Fruit fly (Drosophila melanogaster) whole organism, embryonic: ENCODE measurements around the gene CG14277.

ENCODE experiments used
- Antp ChIP-seq: fragments of 200-800 bp; sonication (Bioruptor generic); optimal IDR thresholded peaks from 3 replicates; lab custom pipeline; 2016; ENCODE audit warnings: missing biosample characterization, missing genetic modification characterization
- CG12104 ChIP-seq: fragments of 200-800 bp; sonication (Bioruptor generic); optimal IDR thresholded peaks from 3 replicates; lab custom pipeline; 2016; ENCODE audit warnings: missing biosample characterization, missing genetic modification characterization
- CG1529 ChIP-seq: fragments of 200-800 bp; sonication (Bioruptor generic); optimal IDR thresholded peaks from 3 replicates; lab custom pipeline; 2018; ENCODE audit warnings: missing biosample characterization, missing genetic modification characterization
- CG18262 ChIP-seq: fragments of 200-800 bp; optimal IDR thresholded peaks from 3 replicates; lab custom pipeline; 2019; ENCODE audit warnings: missing biosample characterization, mild to moderate bottlenecking, missing genetic modification characterization, moderate library complexity
- CG2712 ChIP-seq: fragments of 200-800 bp; optimal IDR thresholded peaks from 3 replicates; lab custom pipeline; 2019; ENCODE audit warnings: missing biosample characterization, mild to moderate bottlenecking, missing genetic modification characterization, moderate library complexity
- CG31441 ChIP-seq: fragments of 200-800 bp; sonication (Bioruptor generic); IDR thresholded peaks from 2 replicates; pipeline ENCODE4 v1.3.6; 2022; ENCODE audit warnings: missing biosample characterization, missing genetic modification characterization
- CG33557 ChIP-seq: fragments of 200-800 bp; sonication (Bioruptor generic); optimal IDR thresholded peaks from 2 replicates; lab custom pipeline; 2019; ENCODE audit warnings: missing biosample characterization, mild to moderate bottlenecking, missing genetic modification characterization, moderate library complexity
- CG34224 ChIP-seq: fragments of 200-800 bp; sonication (Bioruptor generic); IDR thresholded peaks from 3 replicates; pipeline ENCODE4 v1.3.6; 2022; ENCODE audit warnings: missing biosample characterization, missing genetic modification characterization; ENCODE audit not compliant: partially characterized antibody
- CG3726 ChIP-seq: fragments of 200-800 bp; sonication (Bioruptor generic); IDR thresholded peaks from 3 replicates; pipeline ENCODE4, ENCODE4 v1.3.6; 2022; ENCODE audit warnings: missing biosample characterization, missing genetic modification characterization
- CG3995 ChIP-seq: fragments of 200-800 bp; sonication (Bioruptor generic); optimal IDR thresholded peaks from 3 replicates; lab custom pipeline; 2016; ENCODE audit warnings: missing biosample characterization, missing genetic modification characterization
- CG4820 ChIP-seq: fragments of 200-800 bp; sonication (Bioruptor generic); optimal IDR thresholded peaks from 3 replicates; lab custom pipeline; 2016; ENCODE audit warnings: missing biosample characterization, missing genetic modification characterization
- CG4854 ChIP-seq: fragments of 200-800 bp; sonication (Bioruptor generic); optimal IDR thresholded peaks from 2 replicates; lab custom pipeline; 2016; ENCODE audit warnings: missing biosample characterization, missing genetic modification characterization, inconsistent platforms
- CG5180 ChIP-seq: fragments of 200-800 bp; sonication (Bioruptor generic); optimal IDR thresholded peaks from 3 replicates; lab custom pipeline; 2017; ENCODE audit warnings: missing biosample characterization, missing genetic modification characterization, mild to moderate bottlenecking, moderate library complexity, missing genetic modification reagents
- CG5245 ChIP-seq: fragments of 200-800 bp; sonication (Bioruptor generic); optimal IDR thresholded peaks from 3 replicates; lab custom pipeline; 2016; ENCODE audit warnings: missing biosample characterization, missing genetic modification characterization
- CG6654 ChIP-seq: fragments of 200-800 bp; sonication (Bioruptor generic); optimal IDR thresholded peaks from 2 replicates; lab custom pipeline; 2017; ENCODE audit warnings: missing biosample characterization, mild to moderate bottlenecking, missing genetic modification characterization
- CG6813 ChIP-seq: fragments of 200-800 bp; sonication (Bioruptor generic); optimal IDR thresholded peaks from 2 replicates; lab custom pipeline; 2017; ENCODE audit warnings: missing biosample characterization, missing genetic modification characterization, mild to moderate bottlenecking, moderate library complexity, missing genetic modification reagents
- CG7357 ChIP-seq: fragments of 200-800 bp; sonication (Bioruptor generic); IDR thresholded peaks from 3 replicates; pipeline ENCODE4 v1.3.6; 2022; ENCODE audit warnings: missing biosample characterization, missing genetic modification characterization
- CG8290 ChIP-seq, 3 experiments: fragments of 200-800 bp; sonication (Bioruptor generic); optimal IDR thresholded peaks; 2 replicates each; lab custom pipeline; 2016 to 2019; ENCODE audit warnings: missing biosample characterization in 3 of 3, missing genetic modification characterization in 3 of 3, mild to moderate bottlenecking in 2 of 3, moderate library complexity in 1 of 3
- CG8388 ChIP-seq: fragments of 200-800 bp; sonication (Bioruptor generic); optimal IDR thresholded peaks from 2 replicates; lab custom pipeline; 2019; ENCODE audit warnings: missing biosample characterization, mild to moderate bottlenecking, missing genetic modification characterization, moderate library complexity
- CG8924 ChIP-seq: fragments of 200-800 bp; optimal IDR thresholded peaks from 3 replicates; lab custom pipeline; 2019; ENCODE audit warnings: missing biosample characterization, mild to moderate bottlenecking, missing genetic modification characterization, moderate library complexity
- CG9215 ChIP-seq: fragments of 200-800 bp; sonication (Bioruptor generic); IDR thresholded peaks from 2 replicates; pipeline ENCODE4 v1.3.6; 2022; ENCODE audit warnings: missing biosample characterization, missing genetic modification characterization
- CG9609 ChIP-seq: fragments of 200-800 bp; sonication (Bioruptor generic); optimal IDR thresholded peaks from 3 replicates; lab custom pipeline; 2016; ENCODE audit warnings: missing biosample characterization, missing genetic modification characterization
- D19A ChIP-seq: fragments of 200-800 bp; optimal IDR thresholded peaks from 3 replicates; lab custom pipeline; 2019; ENCODE audit warnings: missing biosample characterization, mild to moderate bottlenecking, missing genetic modification characterization, moderate library complexity
- Dbx ChIP-seq: fragments of 200-800 bp; sonication (Bioruptor generic); IDR thresholded peaks from 3 replicates; pipeline ENCODE4 v1.3.6; 2022; ENCODE audit warnings: missing biosample characterization, missing genetic modification characterization
- Hr78 ChIP-seq, 2 experiments: fragments of 200-800 bp in 1 of 2; fragments of >200 bp in 1 of 2; sonication (Bioruptor generic) in 1 of 2; optimal IDR thresholded peaks; 2 replicates each; lab custom pipeline; 2017 to 2019; ENCODE audit warnings: missing biosample characterization in 2 of 2, missing genetic modification characterization in 2 of 2, mild to moderate bottlenecking in 1 of 2, moderate library complexity in 1 of 2
- MBD-R2 ChIP-seq: fragments of 200-800 bp; sonication (Bioruptor generic); IDR thresholded peaks from 2 replicates; pipeline ENCODE4 v1.3.6; 2022; ENCODE audit warnings: missing biosample characterization, missing genetic modification characterization
- Med ChIP-seq: fragments of 200-800 bp; sonication (Bioruptor generic); peaks from one replicate; lab custom pipeline; 2016; ENCODE audit warnings: missing biosample characterization, missing genetic modification characterization, mild to moderate bottlenecking, inconsistent platforms, moderate library complexity
- Nf-YA ChIP-seq: fragments of 200-800 bp; sonication (Bioruptor generic); IDR thresholded peaks from 2 replicates; pipeline ENCODE4 v1.3.6; 2022; ENCODE audit warnings: missing biosample characterization, missing genetic modification characterization
- Nf-YC ChIP-seq: fragments of 200-800 bp; optimal IDR thresholded peaks from 3 replicates; lab custom pipeline; 2019; ENCODE audit warnings: missing biosample characterization, mild to moderate bottlenecking, missing genetic modification characterization, moderate library complexity
- Scr ChIP-seq: fragments of 200-800 bp; sonication (Bioruptor generic); IDR thresholded peaks from 2 replicates; pipeline ENCODE4 v1.3.6; 2022; ENCODE audit warnings: missing biosample characterization, missing genetic modification characterization; ENCODE audit not compliant: partially characterized antibody
- Six4 ChIP-seq: fragments of 200-800 bp; sonication (Bioruptor generic); optimal IDR thresholded peaks from 2 replicates; lab custom pipeline; 2016; ENCODE audit warnings: missing biosample characterization, missing genetic modification characterization
- Spps ChIP-seq: fragments of 200-800 bp; sonication (Bioruptor generic); optimal IDR thresholded peaks from 2 replicates; lab custom pipeline; 2018; ENCODE audit warnings: missing biosample characterization, mild to moderate bottlenecking, missing genetic modification characterization
- abd-A ChIP-seq: fragments of 200-800 bp; sonication (Bioruptor generic); optimal IDR thresholded peaks from 3 replicates; lab custom pipeline; 2019; ENCODE audit warnings: missing biosample characterization, mild to moderate bottlenecking, missing genetic modification characterization, moderate library complexity
- ara ChIP-seq: fragments of 200-800 bp; sonication (Bioruptor generic); IDR thresholded peaks from 2 replicates; pipeline ENCODE4 v1.3.6; 2022; ENCODE audit warnings: missing biosample characterization, missing genetic modification characterization
- bowl ChIP-seq: fragments of 200-800 bp; sonication (Bioruptor generic); IDR thresholded peaks from 2 replicates; pipeline ENCODE4 v1.3.6; 2022; ENCODE audit warnings: missing biosample characterization, missing genetic modification characterization
- chn ChIP-seq: fragments of 200-800 bp; sonication (Bioruptor generic); optimal IDR thresholded peaks from 2 replicates; lab custom pipeline; 2016; ENCODE audit warnings: missing biosample characterization, missing genetic modification characterization
- croc ChIP-seq: fragments of 200-800 bp; sonication (Bioruptor generic); conservative IDR thresholded peaks from 3 replicates; pipeline ENCODE4 v1.3.6; 2022; ENCODE audit warnings: missing biosample characterization, missing genetic modification characterization
- dmrt99B ChIP-seq: fragments of 200-800 bp; sonication (Bioruptor generic); optimal IDR thresholded peaks from 2 replicates; lab custom pipeline; 2018; ENCODE audit warnings: missing biosample characterization, mild to moderate bottlenecking, missing genetic modification characterization, moderate library complexity
- fd3F ChIP-seq: fragments of 200-800 bp; sonication (Bioruptor generic); optimal IDR thresholded peaks from 2 replicates; lab custom pipeline; 2018; ENCODE audit warnings: missing biosample characterization, mild to moderate bottlenecking, missing genetic modification characterization, moderate library complexity
- gcm ChIP-seq: fragments of 200-800 bp; sonication (Bioruptor generic); optimal IDR thresholded peaks from 2 replicates; lab custom pipeline; 2019; ENCODE audit warnings: missing biosample characterization, mild to moderate bottlenecking, missing genetic modification characterization, moderate library complexity
- gem ChIP-seq: fragments of 200-800 bp; sonication (Bioruptor generic); optimal IDR thresholded peaks from 2 replicates; lab custom pipeline; 2019; ENCODE audit warnings: missing biosample characterization, mild to moderate bottlenecking, missing genetic modification characterization, moderate library complexity
- gsb-n ChIP-seq: fragments of 200-800 bp; sonication (Bioruptor generic); optimal IDR thresholded peaks from 3 replicates; lab custom pipeline; 2018; ENCODE audit warnings: missing biosample characterization, mild to moderate bottlenecking, missing genetic modification characterization
- her ChIP-seq: fragments of 200-800 bp; sonication (Bioruptor generic); optimal IDR thresholded peaks from 2 replicates; lab custom pipeline; 2016; ENCODE audit warnings: missing biosample characterization, missing genetic modification characterization
- ind ChIP-seq: fragments of 200-800 bp; sonication (Bioruptor generic); optimal IDR thresholded peaks from 3 replicates; lab custom pipeline; 2016; ENCODE audit warnings: missing biosample characterization, missing genetic modification characterization
- nom ChIP-seq: fragments of 200-800 bp; sonication (Bioruptor generic); optimal IDR thresholded peaks from 2 replicates; lab custom pipeline; 2017; ENCODE audit warnings: missing biosample characterization, missing genetic modification characterization, mild to moderate bottlenecking, moderate library complexity, missing genetic modification reagents
- pita ChIP-seq: fragments of 200-800 bp; sonication (Bioruptor generic); optimal IDR thresholded peaks from 2 replicates; lab custom pipeline; 2017; ENCODE audit warnings: missing biosample characterization, mild to moderate bottlenecking, missing genetic modification characterization
- salm ChIP-seq: fragments of 200-800 bp; sonication (Bioruptor generic); optimal IDR thresholded peaks from 2 replicates; lab custom pipeline; 2018; ENCODE audit warnings: missing biosample characterization, mild to moderate bottlenecking, missing genetic modification characterization
- schlank ChIP-seq: fragments of 200-800 bp; sonication (Bioruptor generic); optimal IDR thresholded peaks from 2 replicates; lab custom pipeline; 2018; ENCODE audit warnings: missing biosample characterization, mild to moderate bottlenecking, missing genetic modification characterization
- tin ChIP-seq: fragments of 200-800 bp; sonication (Bioruptor generic); optimal IDR thresholded peaks from 3 replicates; lab custom pipeline; 2016; ENCODE audit warnings: missing biosample characterization, missing genetic modification characterization
- zen2 ChIP-seq: fragments of 200-800 bp; sonication (Bioruptor generic); IDR thresholded peaks from 3 replicates; pipeline ENCODE4 v1.3.6; 2022; ENCODE audit warnings: missing biosample characterization, missing genetic modification characterization; ENCODE audit not compliant: partially characterized antibody

The CG14277 gene

DNA sequence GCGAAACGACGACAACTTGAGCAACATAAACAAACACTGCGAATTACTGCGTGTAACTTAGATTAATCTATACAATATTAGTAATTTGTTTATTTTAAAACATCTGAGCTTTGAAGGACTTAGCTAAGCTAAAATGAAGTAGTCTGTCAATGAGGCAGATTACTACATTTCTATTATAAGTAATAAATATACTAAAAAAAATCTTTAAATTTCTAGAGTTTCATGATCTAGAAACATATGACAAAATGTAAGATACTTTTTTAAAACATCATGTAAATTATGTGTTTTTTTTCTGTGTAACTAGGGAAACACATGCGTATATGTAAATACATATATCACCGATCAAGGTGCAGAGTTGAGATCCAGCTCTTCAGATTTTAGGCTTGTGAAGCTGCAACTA lies 23.9 kb downstream of the CG14277 start (continued):
- TF ChIP-seq nom (GFP tag; lab: Kevin White, UChicago) (peak; percentile 62), CG9609 (GFP tag; lab: Kevin White, UChicago) (no peak), gcm (peak; percentile 71), CG5180 (GFP tag; lab: Kevin White, UChicago) (peak; percentile 40), salm (tag; lab: Kevin White, UChicago) (no peak), Nf-YC (tag; lab: Kevin White, UChicago) (peak; percentile 43), chn (GFP tag; lab: Kevin White, UChicago) (no peak), CG4820 (peak; percentile 29), Hr78 (GFP tag; optimal IDR thresholded peaks at IDR 0.05; lab: Kevin White, UChicago) (peak in 1 of 2 experiments; percentile 10), fd3F (GFP tag; lab: Kevin White, UChicago) (no peak), CG9215 (GFP tag; lab: Robert Waterston, UW) (no peak), dmrt99B (tag; lab: Kevin White, UChicago) (peak; percentile 88), CG3995 (GFP tag; lab: Kevin White, UChicago) (no peak), Scr (GFP tag; lab: Robert Waterston, UW) (no peak), CG2712 (tag; lab: Kevin White, UChicago) (peak; percentile 73), Dbx (GFP tag; lab: Robert Waterston, UW) (no peak), Med (peak; percentile 51), Six4 (GFP tag; lab: Kevin White, UChicago) (peak; percentile 30), tin (peak; percentile 9), pita (GFP tag; lab: Kevin White, UChicago) (no peak), MBD-R2 (GFP tag; lab: Robert Waterston, UW) (no peak), Antp (GFP tag; lab: Kevin White, UChicago) (no peak), gem (tag; lab: Kevin White, UChicago) (peak; percentile 86), croc (GFP tag; lab: Robert Waterston, UW) (peak; percentile 35; the same call in 1 of the 3 replicates), CG3726 (GFP tag; lab: Robert Waterston, UW) (no peak), gsb-n (tag; lab: Kevin White, UChicago) (peak; percentile 28), Spps (tag; lab: Kevin White, UChicago) (no peak), CG12104 (GFP tag; lab: Kevin White, UChicago) (peak; percentile 55), ara (no peak), CG8290 (GFP tag; optimal IDR thresholded peaks at IDR 0.05; lab: Kevin White, UChicago) (no peak), CG8290 (tag; optimal IDR thresholded peaks at IDR 0.05; lab: Kevin White, UChicago) (no peak), zen2 (GFP tag; lab: Robert Waterston, UW) (no peak), ind (GFP tag; lab: Kevin White, UChicago) (peak; percentile 1), CG1529 (GFP tag; lab: Kevin White, UChicago) (peak; percentile 6), abd-A (tag; lab: Kevin White, UChicago) (no peak), CG31441 (GFP tag; lab: Robert Waterston, UW) (peak; percentile 83), CG34224 (GFP tag; lab: Robert Waterston, UW) (no peak), CG6654 (GFP tag; lab: Kevin White, UChicago) (no peak), CG33557 (GFP tag; lab: Kevin White, UChicago) (no peak), bowl (no peak), D19A (tag; lab: Kevin White, UChicago) (peak; percentile 49), CG7357 (GFP tag; lab: Robert Waterston, UW) (no peak), CG18262 (peak; percentile 61), schlank (tag; lab: Kevin White, UChicago) (no peak), her (GFP tag; lab: Kevin White, UChicago) (no peak), CG6813 (peak; percentile 36), CG4854 (GFP tag; lab: Kevin White, UChicago) (no peak), Nf-YA (no peak), CG5245 (GFP tag; lab: Kevin White, UChicago) (no peak), CG8924 (tag; lab: Kevin White, UChicago) (peak; percentile 62), CG8388 (GFP tag; lab: Kevin White, UChicago) (peak; percentile 69)
